Fruit fly (Drosophila melanogaster): ENCODE measurements around the gene LysX.
A peak's percentile ranks its signal among the peaks of the same experiment; 100 is the strongest.

Gene LysX

dm6 chr3L:1183467-1183866, 11.6 kb downstream of the LysX start (continued):
- TF ChIP-seq gem (tag; optimal IDR thresholded peaks at IDR 0.05) = peak; percentile 13
- no peak for TF ChIP-seq CG1832 (GFP tag; optimal IDR thresholded peaks at IDR 0.05)
- TF ChIP-seq sob (GFP tag; IDR thresholded peaks at IDR 0.05) = no peak
- TF ChIP-seq Dip2 (GFP tag; IDR thresholded peaks at IDR 0.05) = no peak
- TF ChIP-seq knrl (GFP tag; IDR thresholded peaks at IDR 0.05; ENCODE audit: partially characterized antibody) = no peak
- no peak for TF ChIP-seq fd102C (GFP tag; optimal IDR thresholded peaks at IDR 0.05)
- no peak for TF ChIP-seq CG9876 (GFP tag; optimal IDR thresholded peaks at IDR 0.05)
- 0 out of 2 replicates have a peak, but pooled peaks have one; percentile 21 for TF ChIP-seq ttk (GFP tag; IDR thresholded peaks at IDR 0.05)
- no peak for TF ChIP-seq Mes4 (GFP tag; optimal IDR thresholded peaks at IDR 0.05)
- no peak for TF ChIP-seq CG7372 (GFP tag; IDR thresholded peaks at IDR 0.05)
- TF ChIP-seq prd (optimal IDR thresholded peaks at IDR 0.05) = no peak
- peak; percentile 28; the same call in 1 of the 3 replicates for TF ChIP-seq prd (GFP tag; IDR thresholded peaks at IDR 0.05)
- TF ChIP-seq CG17359 (tag; optimal IDR thresholded peaks at IDR 0.05) = no peak
- no peak for TF ChIP-seq Dll (GFP tag; IDR thresholded peaks at IDR 0.05; ENCODE audit: partially characterized antibody)
- no peak for TF ChIP-seq ap (GFP tag; IDR thresholded peaks at IDR 0.05)
- peak; percentile 22; the same call in 1 of the 3 replicates for TF ChIP-seq tgo (GFP tag; IDR thresholded peaks at IDR 0.05)
- no peak for TF ChIP-seq dmrt11E (tag; optimal IDR thresholded peaks at IDR 0.05)
- no peak; the same call in 1 of the 2 replicates for TF ChIP-seq CG4404 (GFP tag; IDR thresholded peaks at IDR 0.05)
- no peak for TF ChIP-seq CG2129 (GFP tag; IDR thresholded peaks at IDR 0.05; ENCODE audit: partially characterized antibody)
- TF ChIP-seq Lim3 (GFP tag; IDR thresholded peaks at IDR 0.05) = no peak
- TF ChIP-seq fd64A (GFP tag; optimal IDR thresholded peaks at IDR 0.05) = no peak
- no peak for TF ChIP-seq corto (GFP tag; optimal IDR thresholded peaks at IDR 0.05)
- no peak for TF ChIP-seq CG13287 (GFP tag; IDR thresholded peaks at IDR 0.05; ENCODE audit: partially characterized antibody)
- no peak for TF ChIP-seq zf30C (GFP tag; optimal IDR thresholded peaks at IDR 0.05)
- no peak for TF ChIP-seq Ets97D (GFP tag; optimal IDR thresholded peaks at IDR 0.05)
- no peak for TF ChIP-seq CG8290 (GFP tag; optimal IDR thresholded peaks at IDR 0.05)
- TF ChIP-seq CG8290 (tag; optimal IDR thresholded peaks at IDR 0.05) = peak in 1 of 2 experiments; percentile 60
- TF ChIP-seq aop (GFP tag; IDR thresholded peaks at IDR 0.05) = no peak
- no peak for TF ChIP-seq CG8388 (GFP tag; optimal IDR thresholded peaks at IDR 0.05)
- peak; percentile 66 for TF ChIP-seq CG18599 (GFP tag; optimal IDR thresholded peaks at IDR 0.05)
- TF ChIP-seq ems (GFP tag; optimal IDR thresholded peaks at IDR 0.05) = no peak
- TF ChIP-seq Nf-YB (GFP tag; optimal IDR thresholded peaks at IDR 0.05) = no peak
- no peak for TF ChIP-seq Eip74EF (GFP tag; optimal IDR thresholded peaks at IDR 0.05)
- TF ChIP-seq Atf3 (GFP tag; optimal IDR thresholded peaks at IDR 0.05) = no peak
- TF ChIP-seq Jarid2 (GFP tag; optimal IDR thresholded peaks at IDR 0.05) = no peak
- no peak for TF ChIP-seq CG10209 (GFP tag; optimal IDR thresholded peaks at IDR 0.05)
- TF ChIP-seq Nf-YC (tag; optimal IDR thresholded peaks at IDR 0.05) = no peak
- peak; percentile 53 for TF ChIP-seq lab (GFP tag; optimal IDR thresholded peaks at IDR 0.05)
- no peak for TF ChIP-seq CG17912 (GFP tag; optimal IDR thresholded peaks at IDR 0.05)
- peak; percentile 62 for TF ChIP-seq row (GFP tag; IDR thresholded peaks at IDR 0.05)
- TF ChIP-seq Dbx (GFP tag; IDR thresholded peaks at IDR 0.05) = peak; percentile 60; the same call in 1 of the 3 replicates
- no peak for TF ChIP-seq CG30431 (GFP tag; optimal IDR thresholded peaks at IDR 0.05)
- TF ChIP-seq CG6175 (GFP tag; IDR thresholded peaks at IDR 0.05) = no peak
- TF ChIP-seq Taf1 (GFP tag; IDR thresholded peaks at IDR 0.05) = peak; percentile 33; the same call in 1 of the 2 replicates
- no peak for TF ChIP-seq Vsx1 (GFP tag; optimal IDR thresholded peaks at IDR 0.05)
- peak; percentile 21 for TF ChIP-seq CG7839 (tag; optimal IDR thresholded peaks at IDR 0.05)
- no peak for TF ChIP-seq NFAT (GFP tag; IDR thresholded peaks at IDR 0.05)
- TF ChIP-seq CG9797 (GFP tag; optimal IDR thresholded peaks at IDR 0.05) = no peak
- no peak for TF ChIP-seq BtbVII (GFP tag; optimal IDR thresholded peaks at IDR 0.05)
- no peak for TF ChIP-seq CrebB (tag; optimal IDR thresholded peaks at IDR 0.05)
- TF ChIP-seq CG11398 (GFP tag; optimal IDR thresholded peaks at IDR 0.05) = no peak
